Fruit fly (Drosophila melanogaster): ENCODE data around the gene Ahcy.

Ahcy gene

dm6 chrX:15475367-15475789 is 25.3 kb downstream of the Ahcy start, which contains the start of gene mh (continued):
- TF ChIP-seq Myb (GFP tag; optimal IDR thresholded peaks at IDR 0.05): peak; percentile 74
- TF ChIP-seq CG2712 (tag; optimal IDR thresholded peaks at IDR 0.05): no peak
- peak; percentile 64 for TF ChIP-seq CG13775 (GFP tag; optimal IDR thresholded peaks at IDR 0.05)
- peak; percentile 51 for TF ChIP-seq phol (tag; optimal IDR thresholded peaks at IDR 0.05)
- TF ChIP-seq CG30403 (GFP tag; optimal IDR thresholded peaks at IDR 0.05): peak; percentile 52
- no peak for TF ChIP-seq CG10462 (GFP tag; optimal IDR thresholded peaks at IDR 0.05)
- TF ChIP-seq CG12659 (GFP tag; optimal IDR thresholded peaks at IDR 0.05): peak; percentile 50
- peak; percentile 73 for TF ChIP-seq gfzf (GFP tag; optimal IDR thresholded peaks at IDR 0.05)
- TF ChIP-seq E2f2 (GFP tag; IDR thresholded peaks at IDR 0.05): peak; percentile 83
- no peak for TF ChIP-seq sqz (GFP tag; optimal IDR thresholded peaks at IDR 0.05)
- TF ChIP-seq bigmax (GFP tag; optimal IDR thresholded peaks at IDR 0.05): no peak
- no peak for TF ChIP-seq CG5180 (GFP tag; optimal IDR thresholded peaks at IDR 0.05)
- no peak for TF ChIP-seq scrt (GFP tag; optimal IDR thresholded peaks at IDR 0.05)
- no peak for TF ChIP-seq CG10366 (GFP tag; IDR thresholded peaks at IDR 0.05)
- 0 out of 2 replicates have a peak, but pooled peaks have one; percentile 31 for TF ChIP-seq danr (GFP tag; IDR thresholded peaks at IDR 0.05)
- no peak for TF ChIP-seq sr (GFP tag; IDR thresholded peaks at IDR 0.05)
- no peak for TF ChIP-seq ase (GFP tag; IDR thresholded peaks at IDR 0.05)
- TF ChIP-seq otp (GFP tag; IDR thresholded peaks at IDR 0.05): no peak
- TF ChIP-seq Dad (GFP tag; optimal IDR thresholded peaks at IDR 0.05): no peak
- TF ChIP-seq CG31365 (tag; optimal IDR thresholded peaks at IDR 0.05): no peak
- TF ChIP-seq so (GFP tag; IDR thresholded peaks at IDR 0.05): no peak
- peak; percentile 33; the same call in 1 of the 2 replicates for TF ChIP-seq CG9215 (GFP tag; IDR thresholded peaks at IDR 0.05)
- no peak for TF ChIP-seq lov (optimal IDR thresholded peaks at IDR 0.05)
- TF ChIP-seq lov (GFP tag; IDR thresholded peaks at IDR 0.05): no peak
- TF ChIP-seq peb (GFP tag; IDR thresholded peaks at IDR 0.05): no peak
- TF ChIP-seq Ets97D (GFP tag; optimal IDR thresholded peaks at IDR 0.05): peak; percentile 43
- TF ChIP-seq sd (tag; optimal IDR thresholded peaks at IDR 0.05): no peak
- TF ChIP-seq E2f1 (GFP tag; IDR thresholded peaks at IDR 0.05): no peak
- no peak for TF ChIP-seq CG10274 (GFP tag; optimal IDR thresholded peaks at IDR 0.05)
- TF ChIP-seq jigr1 (GFP tag; IDR thresholded peaks at IDR 0.05): no peak
- TF ChIP-seq CG13894 (tag; optimal IDR thresholded peaks at IDR 0.05): no peak
- TF ChIP-seq Asciz (GFP tag; optimal IDR thresholded peaks at IDR 0.05): no peak
- TF ChIP-seq MTF-1 (GFP tag; optimal IDR thresholded peaks at IDR 0.05; ENCODE audit: borderline replicate concordance): no peak
- TF ChIP-seq Sox100B (GFP tag; optimal IDR thresholded peaks at IDR 0.05): no peak
- no peak for TF ChIP-seq Side (GFP tag; optimal IDR thresholded peaks at IDR 0.05)
- no peak for TF ChIP-seq oc (tag; optimal IDR thresholded peaks at IDR 0.05)
- TF ChIP-seq CG3995 (GFP tag; optimal IDR thresholded peaks at IDR 0.05): peak; percentile 24
- TF ChIP-seq psq (GFP tag; optimal IDR thresholded peaks at IDR 0.05): no peak
- TF ChIP-seq dimm (GFP tag; IDR thresholded peaks at IDR 0.05): no peak
- TF ChIP-seq CG10147 (GFP tag; optimal IDR thresholded peaks at IDR 0.05): no peak
- TF ChIP-seq CG6765 (GFP tag; optimal IDR thresholded peaks at IDR 0.05): no peak
- TF ChIP-seq Ravus (GFP tag; IDR thresholded peaks at IDR 0.05): no peak
- TF ChIP-seq Sox102F (GFP tag; optimal IDR thresholded peaks at IDR 0.05): no peak
- peak; percentile 60 for TF ChIP-seq CoRest (tag; optimal IDR thresholded peaks at IDR 0.05)
- TF ChIP-seq wdn (GFP tag; IDR thresholded peaks at IDR 0.05): no peak
- TF ChIP-seq ind (GFP tag; optimal IDR thresholded peaks at IDR 0.05): no peak
- TF ChIP-seq eve (GFP tag; optimal IDR thresholded peaks at IDR 0.05): no peak
- TF ChIP-seq CG1529 (GFP tag; optimal IDR thresholded peaks at IDR 0.05): no peak
- no peak for TF ChIP-seq CG12104 (GFP tag; optimal IDR thresholded peaks at IDR 0.05)
- TF ChIP-seq CG1792 (GFP tag; optimal IDR thresholded peaks at IDR 0.05): no peak
- TF ChIP-seq CG15601 (tag; optimal IDR thresholded peaks at IDR 0.05): no peak
- TF ChIP-seq sob (GFP tag; IDR thresholded peaks at IDR 0.05): no peak; the same call in 1 of the 2 replicates
